Fruit fly (Drosophila melanogaster) whole organism, embryonic: ENCODE results near the gene Drs.

Experiments used
- Abd-B ChIP-seq: fragments of 200-800 bp; sonication (Bioruptor generic); optimal IDR thresholded peaks from 2 replicates; lab custom pipeline; 2018; ENCODE audit warnings: missing biosample characterization, mild to moderate bottlenecking, missing genetic modification characterization, moderate library complexity
- Atf6 ChIP-seq: fragments of 200-800 bp; sonication (Bioruptor generic); IDR thresholded peaks from 2 replicates; pipeline ENCODE4 v1.3.6; 2022; ENCODE audit warnings: missing biosample characterization, missing genetic modification characterization
- CG12104 ChIP-seq: fragments of 200-800 bp; sonication (Bioruptor generic); optimal IDR thresholded peaks from 3 replicates; lab custom pipeline; 2016; ENCODE audit warnings: missing biosample characterization, missing genetic modification characterization
- CG15269 ChIP-seq: fragments of 200-800 bp; sonication (Bioruptor generic); optimal IDR thresholded peaks from 2 replicates; lab custom pipeline; 2018; ENCODE audit warnings: missing biosample characterization, mild to moderate bottlenecking, missing genetic modification characterization, moderate library complexity
- CG17359 ChIP-seq: fragments of 200-800 bp; sonication (Bioruptor generic); optimal IDR thresholded peaks from 3 replicates; lab custom pipeline; 2018; ENCODE audit warnings: missing biosample characterization, mild to moderate bottlenecking, missing genetic modification characterization, moderate library complexity
- CG2678 ChIP-seq: fragments of 200-800 bp; sonication (Bioruptor generic); optimal IDR thresholded peaks from 3 replicates; lab custom pipeline; 2019; ENCODE audit warnings: missing biosample characterization, mild to moderate bottlenecking, missing genetic modification characterization, moderate library complexity
- CG2712 ChIP-seq: fragments of 200-800 bp; optimal IDR thresholded peaks from 3 replicates; lab custom pipeline; 2019; ENCODE audit warnings: missing biosample characterization, mild to moderate bottlenecking, missing genetic modification characterization, moderate library complexity
- CG32767 ChIP-seq: fragments of 200-800 bp; sonication (Bioruptor generic); IDR thresholded peaks from 2 replicates; pipeline ENCODE4 v1.3.6; 2022; ENCODE audit warnings: missing biosample characterization, missing genetic modification characterization
- CG3407 ChIP-seq: fragments of 200-800 bp; sonication (Bioruptor generic); optimal IDR thresholded peaks from 2 replicates; lab custom pipeline; 2018; ENCODE audit warnings: missing biosample characterization, mild to moderate bottlenecking, missing genetic modification characterization
- CG5180 ChIP-seq: fragments of 200-800 bp; sonication (Bioruptor generic); optimal IDR thresholded peaks from 3 replicates; lab custom pipeline; 2017; ENCODE audit warnings: missing biosample characterization, missing genetic modification characterization, mild to moderate bottlenecking, moderate library complexity, missing genetic modification reagents
- CG5245 ChIP-seq: fragments of 200-800 bp; sonication (Bioruptor generic); optimal IDR thresholded peaks from 3 replicates; lab custom pipeline; 2016; ENCODE audit warnings: missing biosample characterization, missing genetic modification characterization
- CG6654 ChIP-seq: fragments of 200-800 bp; sonication (Bioruptor generic); optimal IDR thresholded peaks from 2 replicates; lab custom pipeline; 2017; ENCODE audit warnings: missing biosample characterization, mild to moderate bottlenecking, missing genetic modification characterization
- CG7372 ChIP-seq: fragments of 200-800 bp; sonication (Bioruptor generic); IDR thresholded peaks from 2 replicates; pipeline ENCODE4 v1.3.6; 2022; ENCODE audit warnings: missing biosample characterization, missing genetic modification characterization
- CG8281 ChIP-seq: fragments of 200-800 bp; sonication (Bioruptor generic); optimal IDR thresholded peaks from 2 replicates; lab custom pipeline; 2018; ENCODE audit warnings: missing biosample characterization, mild to moderate bottlenecking, missing genetic modification characterization, moderate library complexity
- CG8388 ChIP-seq: fragments of 200-800 bp; sonication (Bioruptor generic); optimal IDR thresholded peaks from 2 replicates; lab custom pipeline; 2019; ENCODE audit warnings: missing biosample characterization, mild to moderate bottlenecking, missing genetic modification characterization, moderate library complexity
- CG9437 ChIP-seq: fragments of 200-800 bp; sonication (Bioruptor generic); optimal IDR thresholded peaks from 2 replicates; lab custom pipeline; 2018; ENCODE audit warnings: missing biosample characterization, mild to moderate bottlenecking, missing genetic modification characterization
- CoRest ChIP-seq: fragments of 200-800 bp; sonication (Bioruptor generic); optimal IDR thresholded peaks from 3 replicates; lab custom pipeline; 2018; ENCODE audit warnings: missing biosample characterization, mild to moderate bottlenecking, missing genetic modification characterization, moderate library complexity
- D ChIP-seq, 2 experiments: fragments of 200-800 bp in 1 of 2; fragments of >200 bp in 1 of 2; sonication (Bioruptor generic) in 1 of 2; optimal IDR thresholded peaks; 2 replicates in 1 of 2; 3 replicates in 1 of 2; lab custom pipeline; 2017; ENCODE audit warnings: mild to moderate bottlenecking in 1 of 2, missing biosample characterization in 1 of 2, missing genetic modification characterization in 1 of 2, missing genetic modification reagents in 1 of 2
- Ets65A ChIP-seq: fragments of 200-800 bp; sonication (Bioruptor generic); peaks from one replicate; lab custom pipeline; 2016; ENCODE audit warnings: missing biosample characterization, missing genetic modification characterization
- H2.0 ChIP-seq: fragments of 200-800 bp; sonication (Bioruptor generic); IDR thresholded peaks from 2 replicates; pipeline ENCODE4 v1.3.6; 2022; ENCODE audit warnings: missing biosample characterization, missing genetic modification characterization
- Hand ChIP-seq: fragments of 200-800 bp; sonication (Bioruptor generic); optimal IDR thresholded peaks from 2 replicates; lab custom pipeline; 2017; ENCODE audit warnings: mild to moderate bottlenecking, missing biosample characterization, missing genetic modification reagents, missing genetic modification characterization
- Hr51 ChIP-seq, 2 experiments: fragments of 200-800 bp; sonication (Bioruptor generic); optimal IDR thresholded peaks; 2 replicates in 1 of 2; 3 replicates in 1 of 2; lab custom pipeline; 2016 to 2018; ENCODE audit warnings: missing biosample characterization in 2 of 2, missing genetic modification characterization in 2 of 2, mild to moderate bottlenecking in 1 of 2, moderate library complexity in 1 of 2
- Hr78 ChIP-seq, 2 experiments: fragments of 200-800 bp in 1 of 2; fragments of >200 bp in 1 of 2; sonication (Bioruptor generic) in 1 of 2; optimal IDR thresholded peaks; 2 replicates each; lab custom pipeline; 2017 to 2019; ENCODE audit warnings: missing biosample characterization in 2 of 2, missing genetic modification characterization in 2 of 2, mild to moderate bottlenecking in 1 of 2, moderate library complexity in 1 of 2
- Med ChIP-seq: fragments of 200-800 bp; sonication (Bioruptor generic); peaks from one replicate; lab custom pipeline; 2016; ENCODE audit warnings: missing biosample characterization, missing genetic modification characterization, mild to moderate bottlenecking, inconsistent platforms, moderate library complexity
- Pdp1 ChIP-seq, 2 experiments: fragments of 200-800 bp; sonication (Bioruptor generic); optimal IDR thresholded peaks; 3 replicates each; lab custom pipeline; 2016; ENCODE audit warnings: missing biosample characterization in 2 of 2, missing genetic modification characterization in 2 of 2, mild to moderate bottlenecking in 1 of 2, moderate library complexity in 1 of 2
- Ravus ChIP-seq: fragments of 200-800 bp; sonication (Bioruptor generic); IDR thresholded peaks from 2 replicates; pipeline ENCODE4 v1.3.6; 2022; ENCODE audit warnings: missing biosample characterization, missing genetic modification characterization
- Sox100B ChIP-seq: fragments of 200-800 bp; sonication (Bioruptor generic); optimal IDR thresholded peaks from 3 replicates; lab custom pipeline; 2018; ENCODE audit warnings: missing biosample characterization, mild to moderate bottlenecking, missing genetic modification characterization
- Spps ChIP-seq: fragments of 200-800 bp; sonication (Bioruptor generic); optimal IDR thresholded peaks from 2 replicates; lab custom pipeline; 2018; ENCODE audit warnings: missing biosample characterization, mild to moderate bottlenecking, missing genetic modification characterization
- Vsx1 ChIP-seq: fragments of 200-800 bp; sonication (Bioruptor generic); optimal IDR thresholded peaks from 2 replicates; lab custom pipeline; 2017; ENCODE audit warnings: missing biosample characterization, mild to moderate bottlenecking, missing genetic modification characterization, missing genetic modification reagents
- Xbp1 ChIP-seq: fragments of 200-800 bp; sonication (Bioruptor generic); optimal IDR thresholded peaks from 3 replicates; lab custom pipeline; 2016; ENCODE audit warnings: missing biosample characterization, mild to moderate bottlenecking, missing genetic modification characterization
- ac ChIP-seq: fragments of 200-800 bp; sonication (Bioruptor generic); optimal IDR thresholded peaks from 3 replicates; lab custom pipeline; 2017; ENCODE audit warnings: missing biosample characterization, mild to moderate bottlenecking, missing genetic modification characterization
- ap ChIP-seq: fragments of 200-800 bp; sonication (Bioruptor generic); IDR thresholded peaks from 2 replicates; pipeline ENCODE4 v1.3.6; 2022; ENCODE audit warnings: missing biosample characterization, missing genetic modification characterization
- danr ChIP-seq: fragments of 200-800 bp; sonication (Bioruptor generic); IDR thresholded peaks from 2 replicates; pipeline ENCODE4 v1.3.6; 2022; ENCODE audit warnings: missing biosample characterization, missing genetic modification characterization
- kah ChIP-seq: fragments of 200-800 bp; sonication (Bioruptor generic); optimal IDR thresholded peaks from 2 replicates; lab custom pipeline; 2018; ENCODE audit warnings: missing biosample characterization, mild to moderate bottlenecking, missing genetic modification characterization
- ken ChIP-seq: fragments of 200-800 bp; sonication (Bioruptor generic); IDR thresholded peaks from 3 replicates; pipeline ENCODE4 v1.3.6; 2022; ENCODE audit warnings: missing biosample characterization, missing genetic modification characterization
- lab ChIP-seq: fragments of 200-800 bp; sonication (Bioruptor generic); optimal IDR thresholded peaks from 3 replicates; lab custom pipeline; 2017; ENCODE audit warnings: missing biosample characterization, missing genetic modification characterization, mild to moderate bottlenecking, moderate library complexity, missing genetic modification reagents
- luna ChIP-seq: fragments of 200-800 bp; sonication (Bioruptor generic); optimal IDR thresholded peaks from 2 replicates; lab custom pipeline; 2016; ENCODE audit warnings: missing biosample characterization, missing genetic modification characterization
- mirr ChIP-seq: fragments of 200-800 bp; sonication (Bioruptor generic); optimal IDR thresholded peaks from 3 replicates; lab custom pipeline; 2018; ENCODE audit warnings: missing biosample characterization, mild to moderate bottlenecking, missing genetic modification characterization
- oc ChIP-seq: fragments of 200-800 bp; sonication (Bioruptor generic); optimal IDR thresholded peaks from 2 replicates; lab custom pipeline; 2018; ENCODE audit warnings: missing biosample characterization, mild to moderate bottlenecking, missing genetic modification characterization, moderate library complexity
- org-1 ChIP-seq: fragments of 200-800 bp; sonication (Bioruptor generic); optimal IDR thresholded peaks from 2 replicates; lab custom pipeline; 2017; ENCODE audit warnings: missing biosample characterization, missing genetic modification characterization
- pho ChIP-seq: fragments of 200-800 bp; sonication (Bioruptor generic); optimal IDR thresholded peaks from 2 replicates; lab custom pipeline; 2016; ENCODE audit warnings: missing biosample characterization, missing genetic modification characterization
- phol ChIP-seq: fragments of 200-800 bp; sonication (Bioruptor generic); optimal IDR thresholded peaks from 3 replicates; lab custom pipeline; 2018; ENCODE audit warnings: missing biosample characterization, mild to moderate bottlenecking, missing genetic modification characterization, moderate library complexity
- sd ChIP-seq: fragments of 200-800 bp; sonication (Bioruptor generic); optimal IDR thresholded peaks from 3 replicates; lab custom pipeline; 2018; ENCODE audit warnings: missing biosample characterization, mild to moderate bottlenecking, missing genetic modification characterization, moderate library complexity
- sr ChIP-seq: fragments of 200-800 bp; sonication (Bioruptor generic); IDR thresholded peaks from 3 replicates; pipeline ENCODE4 v1.3.6; 2022; ENCODE audit warnings: missing biosample characterization, missing genetic modification characterization
- sug ChIP-seq: fragments of 200-800 bp; optimal IDR thresholded peaks from 2 replicates; lab custom pipeline; 2019; ENCODE audit warnings: missing biosample characterization, mild to moderate bottlenecking, missing genetic modification characterization, moderate library complexity
- trh ChIP-seq: fragments of 200-800 bp; sonication (Bioruptor generic); optimal IDR thresholded peaks from 2 replicates; lab custom pipeline; 2016; ENCODE audit warnings: missing biosample characterization, missing genetic modification characterization
- zf30C ChIP-seq: fragments of 200-800 bp; sonication (Bioruptor generic); optimal IDR thresholded peaks from 3 replicates; lab custom pipeline; 2018; ENCODE audit warnings: missing biosample characterization, mild to moderate bottlenecking, missing genetic modification characterization

Gene Drs

DNA sequence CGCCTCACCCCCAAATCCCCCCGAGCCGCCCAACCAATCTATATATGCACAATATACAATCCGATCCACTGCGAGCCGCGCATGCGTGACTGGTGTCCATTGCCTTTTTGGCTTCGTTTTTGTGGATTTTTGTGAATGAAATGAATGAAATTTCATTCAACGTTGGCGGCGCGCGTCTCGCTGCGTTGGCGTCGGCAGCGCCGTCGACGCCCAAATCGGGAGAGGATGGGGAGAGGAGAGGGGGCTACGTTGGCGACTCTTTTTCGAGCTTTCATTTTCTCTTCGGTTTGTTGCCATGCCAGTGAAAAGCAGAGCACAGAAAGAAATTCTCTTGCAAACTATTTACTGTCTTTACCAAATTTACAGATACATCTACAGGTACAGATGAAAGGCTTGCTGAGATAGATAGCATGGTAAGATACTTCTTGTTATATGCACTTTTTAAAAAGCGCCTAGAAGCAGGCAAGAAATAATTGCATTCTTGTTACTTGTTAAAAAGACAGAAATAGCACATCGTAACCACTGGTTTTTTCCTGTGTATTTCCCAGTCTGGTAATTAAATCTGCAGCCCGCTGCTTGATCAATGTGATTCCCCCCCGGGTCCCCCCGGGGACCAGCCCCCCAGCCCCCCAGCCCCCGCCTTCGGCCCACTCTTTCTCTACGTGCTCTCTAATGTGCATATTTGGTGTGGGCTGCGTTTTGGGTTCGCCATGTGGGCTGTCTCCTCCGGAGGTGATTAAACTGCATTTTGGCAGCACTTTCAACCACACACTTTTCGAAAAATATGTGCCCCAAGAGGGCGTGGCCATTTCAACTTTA, 11.1 kb downstream of the Drs start (continued):
- TF ChIP-seq ac (GFP tag; lab: Kevin White, UChicago) (no peak), Atf6 (GFP tag; lab: Robert Waterston, UW) (0 out of 2 replicates have a peak, but pooled peaks have one; percentile 17), CG15269 (peak; percentile 23), CoRest (tag; lab: Kevin White, UChicago) (peak; percentile 54), CG8388 (GFP tag; lab: Kevin White, UChicago) (peak; percentile 44), Ets65A (GFP tag; lab: Kevin White, UChicago) (peak; percentile 85), zf30C (GFP tag; lab: Kevin White, UChicago) (peak; percentile 1), trh (GFP tag; lab: Kevin White, UChicago) (no peak), lab (GFP tag; lab: Kevin White, UChicago) (peak; percentile 37), CG2678 (peak; percentile 69), Pdp1 (GFP tag; optimal IDR thresholded peaks at IDR 0.05; lab: Kevin White, UChicago) (peak in 1 of 2 experiments; percentile 12), danr (GFP tag; lab: Robert Waterston, UW) (no peak), ap (GFP tag; lab: Robert Waterston, UW) (peak; percentile 22; the same call in 1 of the 2 replicates), CG5180 (GFP tag; lab: Kevin White, UChicago) (peak; percentile 42), oc (tag; lab: Kevin White, UChicago) (peak; percentile 73), sr (GFP tag; lab: Robert Waterston, UW) (peak; percentile 97), CG5245 (GFP tag; lab: Kevin White, UChicago) (peak; percentile 1), ken (GFP tag; lab: Robert Waterston, UW) (0 out of 3 replicates have a peak, but pooled peaks have one; percentile 38), CG17359 (tag; lab: Kevin White, UChicago) (peak; percentile 55), kah (GFP tag; lab: Kevin White, UChicago) (peak; percentile 26), Med (GFP tag; lab: Kevin White, UChicago) (peak; percentile 78), CG7372 (GFP tag; lab: Robert Waterston, UW) (no peak), org-1 (GFP tag; lab: Kevin White, UChicago) (peak; percentile 19), luna (GFP tag; lab: Kevin White, UChicago) (no peak), mirr (GFP tag; lab: Kevin White, UChicago) (no peak), CG2712 (peak; percentile 61), Spps (tag; lab: Kevin White, UChicago) (peak; percentile 14), CG32767 (GFP tag; lab: Robert Waterston, UW) (no peak), Ravus (no peak), Hr51 (GFP tag; optimal IDR thresholded peaks at IDR 0.05; lab: Kevin White, UChicago) (peak in 1 of 2 experiments; percentile 63), Abd-B (GFP tag; lab: Kevin White, UChicago) (peak; percentile 38), CG3407 (peak; percentile 40), sd (tag; lab: Kevin White, UChicago) (peak; percentile 29), H2.0 (GFP tag; lab: Robert Waterston, UW) (0 out of 2 replicates have a peak, but pooled peaks have one; percentile 13), sug (tag; lab: Kevin White, UChicago) (peak; percentile 0), pho (GFP tag; lab: Kevin White, UChicago) (no peak), Xbp1 (GFP tag; lab: Kevin White, UChicago) (peak; percentile 48), Hr78 (GFP tag; optimal IDR thresholded peaks at IDR 0.05; lab: Kevin White, UChicago) (peak in 1 of 2 experiments; percentile 41), Hand (no peak), CG9437 (GFP tag; lab: Kevin White, UChicago) (peak; percentile 3), phol (tag; lab: Kevin White, UChicago) (peak; percentile 74), CG12104 (GFP tag; lab: Kevin White, UChicago) (no peak), D (optimal IDR thresholded peaks at IDR 0.05; lab: Kevin White, UChicago) (no peak), D (GFP tag; optimal IDR thresholded peaks at IDR 0.05; lab: Kevin White, UChicago) (peak; percentile 30), CG8281 (peak; percentile 17), Vsx1 (peak; percentile 45), CG6654 (GFP tag; lab: Kevin White, UChicago) (no peak), Sox100B (GFP tag; lab: Kevin White, UChicago) (peak; percentile 70)
